Worm (Caenorhabditis elegans) whole organism, L3 larva: ENCODE data around the gene nars-2.

Source experiments
- ZK546.5 ChIP-seq: sonication (generic microtip); optimal IDR thresholded peaks from 2 replicates; lab custom pipeline; 2017; ENCODE audit warnings: missing biosample characterization, missing genetic modification characterization
- aly-2 ChIP-seq: fragments of 150-350 bp; optimal IDR thresholded peaks from 2 replicates; lab custom pipeline; 2014; ENCODE audit warnings: missing biosample characterization, missing genetic modification characterization
- ama-1 ChIP-seq: fragments of 150-350 bp; optimal IDR thresholded peaks from 2 replicates; lab custom pipeline; 2018
- ceh-16 ChIP-seq: sonication (generic microtip); optimal IDR thresholded peaks from 2 replicates; lab custom pipeline; 2017; ENCODE audit warnings: missing biosample characterization, missing genetic modification characterization
- ceh-28 ChIP-seq: fragments of 150-350 bp; optimal IDR thresholded peaks from 2 replicates; lab custom pipeline; 2014; ENCODE audit warnings: missing biosample characterization, missing genetic modification reagents, missing genetic modification characterization
- ceh-82 ChIP-seq: fragments of 150-350 bp; optimal IDR thresholded peaks from 2 replicates; lab custom pipeline; 2014; ENCODE audit warnings: missing biosample characterization, missing genetic modification characterization
- ceh-9 ChIP-seq: sonication (generic microtip); optimal IDR thresholded peaks from 2 replicates; lab custom pipeline; 2018; ENCODE audit warnings: missing biosample characterization, missing genetic modification characterization
- daf-12 ChIP-seq: fragments of 150-350 bp; optimal IDR thresholded peaks from 2 replicates; lab custom pipeline; 2014; ENCODE audit warnings: missing biosample characterization, missing genetic modification reagents, missing genetic modification characterization
- egl-27 ChIP-seq: sonication (generic microtip); optimal IDR thresholded peaks from 4 replicates; lab custom pipeline; 2017; ENCODE audit warnings: missing biosample characterization, missing genetic modification reagents, missing genetic modification characterization
- egl-5 ChIP-seq: fragments of 150-350 bp; optimal IDR thresholded peaks from 2 replicates; lab custom pipeline; 2017; ENCODE audit warnings: missing biosample characterization, missing genetic modification reagents, missing genetic modification characterization, inconsistent platforms
- elt-1 ChIP-seq: fragments of 150-350 bp; optimal IDR thresholded peaks from 2 replicates; lab custom pipeline; 2014; ENCODE audit warnings: missing biosample characterization, missing genetic modification characterization
- elt-2 ChIP-seq: sonication (generic microtip); optimal IDR thresholded peaks from 2 replicates; lab custom pipeline; 2016; ENCODE audit warnings: missing genetic modification reagents, mild to moderate bottlenecking, missing genetic modification characterization, missing compliant biosample characterization
- fkh-10 ChIP-seq: sonication (generic microtip); optimal IDR thresholded peaks from 2 replicates; lab custom pipeline; 2017; ENCODE audit warnings: missing biosample characterization, missing genetic modification reagents, missing genetic modification characterization
- fkh-2 ChIP-seq: fragments of 150-350 bp; optimal IDR thresholded peaks from 2 replicates; lab custom pipeline; 2014; ENCODE audit warnings: missing biosample characterization, missing genetic modification reagents, missing genetic modification characterization
- jun-1 ChIP-seq: fragments of 150-350 bp; optimal IDR thresholded peaks from 2 replicates; lab custom pipeline; 2014; ENCODE audit warnings: missing biosample characterization, missing genetic modification reagents, missing genetic modification characterization
- lin-15B ChIP-seq: fragments of 150-350 bp; optimal IDR thresholded peaks from 2 replicates; lab custom pipeline; 2014; ENCODE audit warnings: missing biosample characterization, missing genetic modification characterization
- lin-39 ChIP-seq: fragments of 150-350 bp; optimal IDR thresholded peaks from 2 replicates; lab custom pipeline; 2018; ENCODE audit warnings: missing biosample characterization, missing genetic modification reagents, missing genetic modification characterization
- lsy-12 ChIP-seq: sonication (generic microtip); optimal IDR thresholded peaks from 2 replicates; lab custom pipeline; 2016; ENCODE audit warnings: mild to moderate bottlenecking, missing genetic modification characterization, missing compliant biosample characterization
- mdl-1 ChIP-seq: fragments of 150-350 bp; optimal IDR thresholded peaks from 2 replicates; lab custom pipeline; 2014; ENCODE audit warnings: missing biosample characterization, missing genetic modification characterization
- mml-1 ChIP-seq: fragments of 150-350 bp; sonication (generic microtip); optimal IDR thresholded peaks from 3 replicates; lab custom pipeline; 2014; ENCODE audit warnings: missing biosample characterization, missing genetic modification characterization
- nfya-1 ChIP-seq: sonication (generic microtip); optimal IDR thresholded peaks from 2 replicates; lab custom pipeline; 2017; ENCODE audit warnings: missing genetic modification characterization, mild to moderate bottlenecking, missing compliant biosample characterization, antibody characterized with exemption, moderate library complexity; ENCODE audit not compliant: insufficient read depth
- nhr-11 ChIP-seq: fragments of 150-350 bp; optimal IDR thresholded peaks from 2 replicates; lab custom pipeline; 2014; ENCODE audit warnings: missing biosample characterization, missing genetic modification characterization
- nhr-12 ChIP-seq: fragments of 150-350 bp; optimal IDR thresholded peaks from 2 replicates; lab custom pipeline; 2014; ENCODE audit warnings: missing biosample characterization, missing genetic modification characterization
- nhr-23 ChIP-seq: fragments of 150-350 bp; optimal IDR thresholded peaks from 2 replicates; lab custom pipeline; 2014; ENCODE audit warnings: missing biosample characterization, missing genetic modification reagents, missing genetic modification characterization
- nhr-237 ChIP-seq: fragments of 150-350 bp; optimal IDR thresholded peaks from 2 replicates; lab custom pipeline; 2014; ENCODE audit warnings: missing biosample characterization, missing genetic modification characterization
- nhr-25 ChIP-seq: sonication (generic microtip); optimal IDR thresholded peaks from 2 replicates; lab custom pipeline; 2017; ENCODE audit warnings: missing biosample characterization, missing genetic modification characterization
- nhr-28 ChIP-seq: fragments of 150-350 bp; optimal IDR thresholded peaks from 2 replicates; lab custom pipeline; 2014; ENCODE audit warnings: missing biosample characterization, missing genetic modification characterization
- nhr-67 ChIP-seq: fragments of 150-350 bp; optimal IDR thresholded peaks from 2 replicates; lab custom pipeline; 2014; ENCODE audit warnings: missing biosample characterization, missing genetic modification characterization
- nhr-77 ChIP-seq: fragments of 150-350 bp; optimal IDR thresholded peaks from 2 replicates; lab custom pipeline; 2014; ENCODE audit warnings: missing biosample characterization, missing genetic modification characterization
- pha-4 ChIP-seq: fragments of 150-350 bp; optimal IDR thresholded peaks from 2 replicates; lab custom pipeline; 2014; ENCODE audit warnings: missing biosample characterization, missing genetic modification reagents, missing genetic modification characterization
- skn-1 ChIP-seq: fragments of 150-350 bp; optimal IDR thresholded peaks from 2 replicates; lab custom pipeline; 2014; ENCODE audit warnings: missing biosample characterization, missing genetic modification characterization
- snpc-4 ChIP-seq: fragments of 150-350 bp; optimal IDR thresholded peaks from 2 replicates; lab custom pipeline; 2014; ENCODE audit warnings: missing biosample characterization, missing genetic modification characterization
- tbx-2 ChIP-seq: sonication (generic microtip); optimal IDR thresholded peaks from 2 replicates; lab custom pipeline; 2016; ENCODE audit warnings: mild to moderate bottlenecking, missing genetic modification characterization, missing compliant biosample characterization
- unc-39 ChIP-seq: sonication (generic microtip); optimal IDR thresholded peaks from 4 replicates; lab custom pipeline; 2017; ENCODE audit warnings: missing biosample characterization, missing genetic modification characterization
- unc-62 ChIP-seq: fragments of 150-350 bp; sonication (generic microtip); optimal IDR thresholded peaks from 4 replicates; lab custom pipeline; 2014; ENCODE audit warnings: missing biosample characterization, missing genetic modification reagents, missing genetic modification characterization
- zag-1 ChIP-seq: fragments of 150-350 bp; optimal IDR thresholded peaks from 2 replicates; lab custom pipeline; 2014; ENCODE audit warnings: missing biosample characterization, missing genetic modification characterization
- ztf-11 ChIP-seq: fragments of 150-350 bp; optimal IDR thresholded peaks from 2 replicates; lab custom pipeline; 2014; ENCODE audit warnings: missing biosample characterization, missing genetic modification characterization
- ztf-4 ChIP-seq: fragments of 150-350 bp; optimal IDR thresholded peaks from 2 replicates; lab custom pipeline; 2014; ENCODE audit warnings: missing biosample characterization, missing genetic modification characterization

The nars-2 gene

DNA sequence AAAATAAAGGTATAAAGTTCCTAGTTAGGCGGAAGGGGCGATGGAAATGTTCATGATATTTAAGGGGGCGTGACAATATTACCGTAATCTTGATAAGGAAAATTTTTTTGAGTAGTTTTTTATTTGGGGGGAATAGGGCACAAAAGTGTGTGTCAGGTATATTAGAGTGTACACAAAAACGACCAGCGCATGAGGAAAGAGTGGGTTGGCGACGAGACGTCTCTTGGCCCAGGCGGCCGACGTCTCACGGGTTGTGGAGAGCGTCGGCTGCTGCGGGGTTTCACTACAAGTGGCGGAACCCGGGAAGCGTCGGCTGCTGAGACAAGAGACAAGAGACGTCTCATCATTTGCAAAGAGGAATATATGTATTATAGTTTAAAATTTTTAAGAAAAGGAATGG is 36.8 kb downstream of the nars-2 start (continued):
- no peak for TF ChIP-seq ztf-11 (tag; lab: Kevin White, UChicago)
- no peak for TF ChIP-seq aly-2 (tag; lab: Kevin White, UChicago)
- TF ChIP-seq elt-1 (tag; lab: Kevin White, UChicago) = no peak
- no peak for TF ChIP-seq nhr-28 (tag; lab: Kevin White, UChicago)
- peak; percentile 8 for TF ChIP-seq nhr-23 (tag; lab: Kevin White, UChicago)
- TF ChIP-seq lin-15B (tag; lab: Kevin White, UChicago) = peak; percentile 55
- no peak for TF ChIP-seq nhr-237 (tag; lab: Kevin White, UChicago)
- no peak for TF ChIP-seq unc-62 (GFP tag; lab: Kevin White, UChicago)
- TF ChIP-seq mdl-1 = no peak
- no peak for TF ChIP-seq ZK546.5 (tag; lab: Kevin White, UChicago)
- peak; percentile 79 for TF ChIP-seq lsy-12 (tag; lab: Kevin White, UChicago)
- no peak for TF ChIP-seq nhr-11 (tag; lab: Kevin White, UChicago)
- TF ChIP-seq ceh-28 (tag; lab: Kevin White, UChicago) = no peak
- no peak for TF ChIP-seq tbx-2 (tag; lab: Kevin White, UChicago)
- TF ChIP-seq nfya-1 (tag; lab: Kevin White, UChicago) = no peak

DNA sequence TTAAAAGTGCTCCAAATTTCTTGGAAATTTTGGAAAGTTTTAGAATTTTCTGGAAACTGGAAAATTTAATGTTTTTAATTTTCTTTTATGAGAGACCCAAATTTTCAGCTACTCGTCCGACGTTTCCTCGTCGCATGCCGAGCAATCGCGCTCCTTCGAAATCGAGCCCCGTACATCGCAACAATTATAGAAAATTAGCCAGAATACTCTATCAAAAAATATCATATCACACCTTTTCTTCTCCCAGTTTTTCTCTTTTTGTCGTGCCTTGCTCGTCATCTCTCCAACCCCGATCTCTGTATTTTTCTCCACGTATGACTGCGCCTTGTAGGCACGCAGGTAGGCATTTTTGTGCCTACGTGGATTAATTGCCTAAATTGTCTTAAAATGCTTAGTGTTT is 38.2 kb downstream of the nars-2 start:
- TF ChIP-seq fkh-10 (GFP tag; lab: Kevin White, UChicago) (no peak), lin-39 (tag; lab: Kevin White, UChicago) (no peak)

DNA sequence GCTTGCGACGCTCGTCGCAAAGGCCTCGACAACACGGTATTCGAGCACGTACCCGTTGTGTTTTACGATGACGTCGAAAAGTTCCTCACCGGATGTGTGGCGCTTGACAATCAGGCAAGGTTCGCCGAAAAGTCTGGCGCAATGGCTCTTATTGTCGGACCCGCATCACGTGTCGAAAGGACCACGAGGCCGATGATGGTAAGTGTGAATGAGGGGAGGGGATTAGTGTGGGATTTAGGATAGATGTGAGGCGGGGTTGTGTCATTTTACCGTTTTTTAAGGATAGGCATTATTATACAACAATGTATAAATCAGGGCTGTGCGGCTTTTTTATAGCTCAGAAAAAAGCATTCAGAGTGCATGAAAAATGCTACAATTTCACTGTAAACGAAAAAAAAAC is 40.7 kb downstream of the nars-2 start:
- no peak for TF ChIP-seq unc-62 (GFP tag; lab: Kevin White, UChicago)
- TF ChIP-seq snpc-4 (tag; lab: Kevin White, UChicago) = no peak
- no peak for TF ChIP-seq ceh-16

DNA sequence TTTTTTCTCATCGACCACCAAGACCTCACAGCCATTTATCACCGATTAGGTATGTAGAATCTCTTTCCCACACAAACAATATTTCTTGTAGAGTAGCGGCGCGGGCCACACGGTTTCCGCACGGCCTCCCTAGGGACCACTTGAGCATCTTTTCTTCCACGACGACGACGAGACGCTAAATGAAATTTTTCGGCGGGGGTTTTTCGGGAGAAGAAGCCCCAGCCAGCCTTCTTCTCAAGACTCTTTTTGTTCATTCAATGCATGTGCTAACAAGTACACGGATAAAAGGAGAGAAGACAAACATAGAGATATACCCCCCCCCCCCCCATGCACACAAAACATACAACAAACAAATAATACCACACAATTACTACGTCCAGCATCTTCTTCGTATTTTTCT is 41.5 kb downstream of the nars-2 start:
- TF ChIP-seq pha-4 (tag; lab: Kevin White, UChicago) (no peak), lsy-12 (tag; lab: Kevin White, UChicago) (no peak), unc-39 (tag; lab: Kevin White, UChicago) (no peak), tbx-2 (tag; lab: Kevin White, UChicago) (no peak), lin-15B (tag; lab: Kevin White, UChicago) (no peak), nhr-25 (tag; lab: Kevin White, UChicago) (no peak), nhr-12 (tag; lab: Kevin White, UChicago) (no peak), zag-1 (tag; lab: Kevin White, UChicago) (no peak), ama-1 (no peak), nhr-237 (tag; lab: Kevin White, UChicago) (no peak), lin-39 (tag; lab: Kevin White, UChicago) (no peak), nhr-11 (tag; lab: Kevin White, UChicago) (no peak), ceh-28 (tag; lab: Kevin White, UChicago) (no peak), snpc-4 (tag; lab: Kevin White, UChicago) (no peak), mml-1 (no peak), nhr-23 (tag; lab: Kevin White, UChicago) (no peak), ztf-4 (tag; lab: Kevin White, UChicago) (no peak)

DNA sequence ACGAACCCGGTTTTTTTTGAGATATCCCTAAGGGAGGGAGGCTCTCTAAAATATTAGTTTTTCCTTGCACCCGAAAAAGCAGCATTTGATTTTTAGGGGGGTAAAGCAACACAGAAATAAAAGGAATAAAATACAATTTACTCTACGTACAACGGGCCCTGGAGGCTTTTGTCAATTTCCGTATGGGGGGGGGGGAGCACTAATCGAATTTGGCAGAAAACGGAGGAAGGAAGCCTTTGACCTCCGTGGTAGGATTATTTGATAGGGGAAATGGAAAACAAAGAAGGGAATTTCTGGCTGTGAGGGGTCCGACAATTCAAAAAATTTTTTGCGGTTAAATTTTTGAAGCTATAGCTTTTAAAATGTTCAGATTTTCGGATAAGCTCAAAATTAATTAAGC is 42.6 kb downstream of the nars-2 start:
- no peak for TF ChIP-seq lsy-12 (tag; lab: Kevin White, UChicago)
- no peak for TF ChIP-seq skn-1 (tag; lab: Kevin White, UChicago)
- TF ChIP-seq egl-27 (tag; lab: Kevin White, UChicago) = no peak
- TF ChIP-seq elt-2 (tag; lab: Kevin White, UChicago) = no peak
- no peak for TF ChIP-seq fkh-2 (tag; lab: Kevin White, UChicago)
- no peak for TF ChIP-seq nhr-77 (tag; lab: Kevin White, UChicago)
- no peak for TF ChIP-seq lin-39 (tag; lab: Kevin White, UChicago)
- no peak for TF ChIP-seq fkh-10 (GFP tag; lab: Kevin White, UChicago)
- no peak for TF ChIP-seq nhr-237 (tag; lab: Kevin White, UChicago)
- no peak for TF ChIP-seq ceh-28 (tag; lab: Kevin White, UChicago)
- no peak for TF ChIP-seq daf-12 (tag; lab: Kevin White, UChicago)
- no peak for TF ChIP-seq egl-5 (tag; lab: Kevin White, UChicago)
- no peak for TF ChIP-seq ceh-9 (tag; lab: Kevin White, UChicago)
- no peak for TF ChIP-seq ceh-82 (tag; lab: Kevin White, UChicago)
- no peak for TF ChIP-seq aly-2 (tag; lab: Kevin White, UChicago)
- no peak for TF ChIP-seq nhr-23 (tag; lab: Kevin White, UChicago)
- no peak for TF ChIP-seq jun-1 (tag; lab: Kevin White, UChicago)
- TF ChIP-seq nhr-67 = no peak
- TF ChIP-seq ztf-4 (tag; lab: Kevin White, UChicago) = no peak
